In the genomic region with DNA sequence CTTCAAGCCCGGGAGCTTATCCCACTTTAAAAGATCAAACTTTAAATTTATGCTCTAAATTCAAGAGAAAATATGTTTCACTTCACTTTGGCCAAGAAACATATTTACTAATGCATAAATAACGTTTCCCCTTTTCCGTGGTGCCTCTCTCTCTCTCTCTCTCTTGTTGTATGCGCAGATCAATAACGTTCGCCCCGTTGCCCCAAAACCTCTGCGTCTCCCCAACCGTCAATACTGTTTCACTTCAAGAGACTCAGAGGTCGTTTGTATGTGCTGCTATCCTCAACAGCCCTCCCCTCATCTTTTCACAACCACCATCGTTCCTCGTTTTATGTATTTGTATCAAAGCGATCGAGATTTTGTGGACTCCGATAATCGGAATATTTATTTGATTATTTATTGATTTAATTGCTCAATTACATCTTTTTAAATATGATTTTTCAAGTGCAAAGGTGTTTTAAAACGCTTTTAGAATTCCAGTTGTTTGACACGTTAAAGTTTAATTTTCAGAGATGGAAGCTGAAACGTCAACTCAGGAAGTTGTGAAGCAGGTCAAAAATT, we compare ENCODE assay signal across 5 worm cellular contexts.
TF ChIP-seq lines count a peak whose summit lies in the region.

TSS of gene ife-4 (plus strand) at position 511 of the 561 bp plus-strand sequence.

TF ChIP-seq in whole organism, L1 larva, 84 proteins besides CTCF, POLR2A, EP300 and RAD21 (continues in another document):
- TF ChIP-seq mep-1 (tag; optimal IDR thresholded peaks at IDR 0.05; lab: Kevin White, UChicago) = peak; percentile 76
- TF ChIP-seq sptf-1 (tag; optimal IDR thresholded peaks at IDR 0.05; lab: Kevin White, UChicago) = no peak
- peak; percentile 43 for TF ChIP-seq snu-23 (GFP tag; optimal IDR thresholded peaks at IDR 0.05; lab: Kevin White, UChicago)
- no peak for TF ChIP-seq fos-1 (tag; optimal IDR thresholded peaks at IDR 0.05; lab: Kevin White, UChicago)
- TF ChIP-seq skn-1 (tag; optimal IDR thresholded peaks at IDR 0.05; lab: Kevin White, UChicago) = peak; percentile 64
- TF ChIP-seq ztf-4 (tag; optimal IDR thresholded peaks at IDR 0.05; lab: Kevin White, UChicago) = no peak
- no peak for TF ChIP-seq nhr-237 (tag; optimal IDR thresholded peaks at IDR 0.05; lab: Kevin White, UChicago)
- TF ChIP-seq unc-86 (tag; optimal IDR thresholded peaks at IDR 0.05; lab: Kevin White, UChicago) = peak; percentile 39
- TF ChIP-seq Y116A8C.19 (tag; optimal IDR thresholded peaks at IDR 0.05; lab: Kevin White, UChicago; ENCODE audit: borderline replicate concordance) = no peak
- TF ChIP-seq tbx-2 (tag; optimal IDR thresholded peaks at IDR 0.05; lab: Kevin White, UChicago) = peak; percentile 14
- no peak for TF ChIP-seq isw-1 (GFP tag; IDR thresholded peaks at IDR 0.05; lab: Robert Waterston, UW)
- TF ChIP-seq dsc-1 (tag; optimal IDR thresholded peaks at IDR 0.05; lab: Kevin White, UChicago) = peak; percentile 9
- TF ChIP-seq sox-4 (tag; optimal IDR thresholded peaks at IDR 0.05; lab: Kevin White, UChicago) = no peak
- TF ChIP-seq nhr-76 (tag; optimal IDR thresholded peaks at IDR 0.05; lab: Kevin White, UChicago) = no peak
- no peak for TF ChIP-seq grh-1 (GFP tag; IDR thresholded peaks at IDR 0.05; lab: Robert Waterston, UW)
- TF ChIP-seq swsn-7 (tag; optimal IDR thresholded peaks at IDR 0.05; lab: Kevin White, UChicago) = peak; percentile 43
- TF ChIP-seq hlh-4 (tag; optimal IDR thresholded peaks at IDR 0.05; lab: Kevin White, UChicago) = no peak

TF ChIP-seq in whole organism, L3 larva, 47 proteins besides CTCF, POLR2A, EP300 and RAD21 (continues in another document):
- no peak for TF ChIP-seq daf-12 (tag; optimal IDR thresholded peaks at IDR 0.05; lab: Kevin White, UChicago)
- no peak for TF ChIP-seq ceh-82 (tag; optimal IDR thresholded peaks at IDR 0.05; lab: Kevin White, UChicago)
- TF ChIP-seq R02D3.7 (tag; optimal IDR thresholded peaks at IDR 0.05; lab: Kevin White, UChicago) = no peak
- TF ChIP-seq jun-1 (tag; optimal IDR thresholded peaks at IDR 0.05; lab: Kevin White, UChicago) = no peak
- no peak for TF ChIP-seq ztf-4 (tag; optimal IDR thresholded peaks at IDR 0.05; lab: Kevin White, UChicago)
- TF ChIP-seq egl-27 (tag; optimal IDR thresholded peaks at IDR 0.05; lab: Kevin White, UChicago) = no peak
- TF ChIP-seq nfya-1 (tag; optimal IDR thresholded peaks at IDR 0.05; lab: Kevin White, UChicago; ENCODE audit: insufficient read depth) = peak; percentile 56
- no peak for TF ChIP-seq nhr-12 (tag; optimal IDR thresholded peaks at IDR 0.05; lab: Kevin White, UChicago)
- no peak for TF ChIP-seq nhr-28 (tag; optimal IDR thresholded peaks at IDR 0.05; lab: Kevin White, UChicago)
- peak; percentile 6 for TF ChIP-seq lin-15B (tag; optimal IDR thresholded peaks at IDR 0.05; lab: Kevin White, UChicago)
- TF ChIP-seq nhr-77 (tag; optimal IDR thresholded peaks at IDR 0.05; lab: Kevin White, UChicago) = no peak
- no peak for TF ChIP-seq fkh-10 (GFP tag; optimal IDR thresholded peaks at IDR 0.05; lab: Kevin White, UChicago)
- no peak for TF ChIP-seq elt-1 (tag; optimal IDR thresholded peaks at IDR 0.05; lab: Kevin White, UChicago)
- TF ChIP-seq eor-1 (tag; optimal IDR thresholded peaks at IDR 0.05; lab: Kevin White, UChicago) = no peak
- TF ChIP-seq nhr-43 (tag; optimal IDR thresholded peaks at IDR 0.05; lab: Kevin White, UChicago; ENCODE audit: poor library complexity, severe bottlenecking) = no peak
- no peak for TF ChIP-seq fos-1 (tag; optimal IDR thresholded peaks at IDR 0.05; lab: Kevin White, UChicago)
- TF ChIP-seq tbx-2 (tag; optimal IDR thresholded peaks at IDR 0.05; lab: Kevin White, UChicago) = no peak
- no peak for TF ChIP-seq nhr-237 (tag; optimal IDR thresholded peaks at IDR 0.05; lab: Kevin White, UChicago)

TF ChIP-seq in whole organism, early embryonic, 17 proteins besides CTCF, POLR2A, EP300 and RAD21:
- TF ChIP-seq hnd-1 (tag; optimal IDR thresholded peaks at IDR 0.05; lab: Kevin White, UChicago) = no peak
- no peak for TF ChIP-seq ama-1 (optimal IDR thresholded peaks at IDR 0.05; lab: Kevin White, UChicago)
- no peak for TF ChIP-seq sea-1 (GFP tag; conservative IDR thresholded peaks at IDR 0.05; lab: Robert Waterston, UW)
- TF ChIP-seq F13C5.2 (tag; optimal IDR thresholded peaks at IDR 0.05; lab: Kevin White, UChicago) = peak; percentile 71
- no peak for TF ChIP-seq ceh-13 (GFP tag; optimal IDR thresholded peaks at IDR 0.05; lab: Kevin White, UChicago)
- TF ChIP-seq flt-1 (GFP tag; IDR thresholded peaks at IDR 0.05; lab: Robert Waterston, UW) = 0 out of 2 replicates have a peak, but pooled peaks have one; percentile 29
- TF ChIP-seq tbx-37 (GFP tag; conservative IDR thresholded peaks at IDR 0.05; lab: Robert Waterston, UW) = no peak
- TF ChIP-seq aly-1 (tag; optimal IDR thresholded peaks at IDR 0.05; lab: Kevin White, UChicago) = no peak
- TF ChIP-seq hmg-4 (GFP tag; optimal IDR thresholded peaks at IDR 0.05; lab: Kevin White, UChicago) = peak; percentile 71

TF ChIP-seq in whole organism, midembryonic, 9 proteins besides CTCF, POLR2A, EP300 and RAD21:
- no peak for TF ChIP-seq klf-2 (GFP tag; conservative IDR thresholded peaks at IDR 0.05; lab: Robert Waterston, UW)
- no peak for TF ChIP-seq ref-1 (GFP tag; conservative IDR thresholded peaks at IDR 0.05; lab: Robert Waterston, UW)
- TF ChIP-seq tab-1 (GFP tag; IDR thresholded peaks at IDR 0.05; lab: Robert Waterston, UW) = no peak
- TF ChIP-seq cog-1 (tag; optimal IDR thresholded peaks at IDR 0.05; lab: Kevin White, UChicago) = peak; percentile 54
- peak; percentile 67; the same call in 1 of the 2 replicates for TF ChIP-seq flt-1 (GFP tag; IDR thresholded peaks at IDR 0.05; lab: Robert Waterston, UW)
- TF ChIP-seq ztf-29 (GFP tag; IDR thresholded peaks at IDR 0.05; lab: Robert Waterston, UW) = no peak
- 0 out of 2 replicates have a peak, but pooled peaks have one; percentile 38 for TF ChIP-seq ztf-23 (GFP tag; IDR thresholded peaks at IDR 0.05; lab: Robert Waterston, UW)
- peak; percentile 76 for TF ChIP-seq T22C8.4 (GFP tag; IDR thresholded peaks at IDR 0.05; lab: Robert Waterston, UW)

TF ChIP-seq in whole organism, young adult, 124 proteins besides CTCF, POLR2A, EP300 and RAD21:
- TF ChIP-seq hmg-1.2 (GFP tag; IDR thresholded peaks at IDR 0.05; lab: Robert Waterston, UW) (peak; percentile 44; the same call in 1 of the 2 replicates), snpc-4 (GFP tag; optimal IDR thresholded peaks at IDR 0.05; lab: Kevin White, UChicago) (no peak), snpc-4 (tag; optimal IDR thresholded peaks at IDR 0.05; lab: Kevin White, UChicago) (no peak)
TF ChIP-seq in whole organism, young adult: peak in this region for 1.
